Worm (Caenorhabditis elegans) whole organism, late embryonic: Measurements from ENCODE around the gene srlf-7.

Experiments used
- K09A11.1 ChIP-seq: sonication (generic microtip); optimal IDR thresholded peaks from 2 replicates; lab custom pipeline; 2017; ENCODE audit warnings: antibody characterized with exemption, mild to moderate bottlenecking, missing genetic modification characterization, missing compliant biosample characterization; ENCODE audit not compliant: insufficient read depth
- Y22D7AL.16 ChIP-seq: sonication (generic microtip); optimal IDR thresholded peaks from 2 replicates; lab custom pipeline; 2016; ENCODE audit warnings: missing genetic modification characterization, missing compliant biosample characterization
- ama-1 ChIP-seq: fragments of 150-350 bp; optimal IDR thresholded peaks from 2 replicates; lab custom pipeline; 2014
- ceh-14 ChIP-seq: sonication (generic microtip); optimal IDR thresholded peaks from 2 replicates; lab custom pipeline; 2016; ENCODE audit warnings: missing genotype, missing genetic modification characterization, missing compliant biosample characterization
- ceh-19 ChIP-seq: fragments of 200-800 bp; sonication (Bioruptor generic); optimal IDR thresholded peaks from 2 replicates; lab custom pipeline; 2018; ENCODE audit warnings: mild to moderate bottlenecking, missing genetic modification characterization, missing compliant biosample characterization
- ceh-22 ChIP-seq: sonication (generic microtip); optimal IDR thresholded peaks from 2 replicates; lab custom pipeline; 2017; ENCODE audit warnings: missing biosample characterization, missing genetic modification characterization
- ceh-24 ChIP-seq: sonication (generic microtip); optimal IDR thresholded peaks from 2 replicates; lab custom pipeline; 2016; ENCODE audit warnings: mild to moderate bottlenecking, missing genetic modification characterization, missing compliant biosample characterization
- ceh-31 ChIP-seq: sonication (generic microtip); optimal IDR thresholded peaks from 2 replicates; lab custom pipeline; 2016; ENCODE audit warnings: missing genetic modification characterization, missing compliant biosample characterization
- ceh-34 ChIP-seq: sonication (generic microtip); optimal IDR thresholded peaks from 2 replicates; lab custom pipeline; 2016; ENCODE audit warnings: mild to moderate bottlenecking, missing genetic modification characterization, missing compliant biosample characterization
- ceh-45 ChIP-seq: fragments of 200-800 bp; sonication (Bioruptor generic); IDR thresholded peaks from 2 replicates; pipeline ENCODE4 v1.3.6; 2022; ENCODE audit warnings: missing genetic modification reagents, missing genetic modification characterization, missing compliant biosample characterization
- ceh-48 ChIP-seq: sonication (generic microtip); optimal IDR thresholded peaks from 2 replicates; lab custom pipeline; 2016; ENCODE audit warnings: missing genetic modification characterization, inconsistent platforms, missing compliant biosample characterization
- ceh-9 ChIP-seq: sonication (generic microtip); optimal IDR thresholded peaks from 2 replicates; lab custom pipeline; 2016; ENCODE audit warnings: mild to moderate bottlenecking, missing genetic modification characterization, inconsistent platforms, missing compliant biosample characterization
- che-1 ChIP-seq: sonication (generic microtip); optimal IDR thresholded peaks from 2 replicates; lab custom pipeline; 2016; ENCODE audit warnings: mild to moderate bottlenecking, missing genetic modification characterization, missing compliant biosample characterization
- dve-1 ChIP-seq: sonication (generic microtip); optimal IDR thresholded peaks from 2 replicates; lab custom pipeline; 2017; ENCODE audit warnings: antibody characterized with exemption, mild to moderate bottlenecking, missing genetic modification characterization, missing compliant biosample characterization
- ets-4 ChIP-seq: sonication (generic microtip); optimal IDR thresholded peaks from 2 replicates; lab custom pipeline; 2016; ENCODE audit warnings: missing genetic modification characterization, missing compliant biosample characterization
- eyg-1 ChIP-seq: sonication (generic microtip); optimal IDR thresholded peaks from 2 replicates; lab custom pipeline; 2016; ENCODE audit warnings: missing genotype, missing genetic modification characterization, missing compliant biosample characterization
- fkh-10 ChIP-seq: fragments of 150-350 bp; optimal IDR thresholded peaks from 2 replicates; lab custom pipeline; 2014; ENCODE audit warnings: missing biosample characterization, missing genetic modification reagents, missing genetic modification characterization
- fkh-6 ChIP-seq: sonication (generic microtip); optimal IDR thresholded peaks from 2 replicates; lab custom pipeline; 2016; ENCODE audit warnings: missing genetic modification characterization, missing compliant biosample characterization
- gmeb-2 ChIP-seq: sonication (generic microtip); optimal IDR thresholded peaks from 2 replicates; lab custom pipeline; 2016; ENCODE audit warnings: missing genetic modification characterization, inconsistent platforms, missing compliant biosample characterization
- hlh-13 ChIP-seq: fragments of 200-800 bp; sonication (Bioruptor generic); optimal IDR thresholded peaks from 2 replicates; lab custom pipeline; 2018; ENCODE audit warnings: mild to moderate bottlenecking, missing genetic modification characterization, missing compliant biosample characterization
- hlh-30 ChIP-seq: sonication (generic microtip); optimal IDR thresholded peaks from 2 replicates; lab custom pipeline; 2017; ENCODE audit warnings: antibody characterized with exemption, missing genetic modification characterization, missing compliant biosample characterization; ENCODE audit not compliant: insufficient read depth
- hlh-6 ChIP-seq: sonication (generic microtip); optimal IDR thresholded peaks from 2 replicates; lab custom pipeline; 2016; ENCODE audit warnings: missing genotype, missing genetic modification characterization, missing compliant biosample characterization
- lim-6 ChIP-seq: sonication (generic microtip); optimal IDR thresholded peaks from 2 replicates; lab custom pipeline; 2016; ENCODE audit warnings: missing genetic modification characterization, missing compliant biosample characterization
- mec-3 ChIP-seq: sonication (generic microtip); optimal IDR thresholded peaks from 2 replicates; lab custom pipeline; 2016; ENCODE audit warnings: borderline replicate concordance, missing genetic modification characterization, missing compliant biosample characterization
- nfya-1 ChIP-seq: sonication (generic microtip); optimal IDR thresholded peaks from 2 replicates; lab custom pipeline; 2017; ENCODE audit warnings: missing genetic modification characterization, mild to moderate bottlenecking, missing compliant biosample characterization, antibody characterized with exemption, moderate library complexity
- nhr-11 ChIP-seq: fragments of 150-350 bp; optimal IDR thresholded peaks from 2 replicates; lab custom pipeline; 2014; ENCODE audit warnings: missing biosample characterization, missing genetic modification characterization
- odd-2 ChIP-seq: sonication (generic microtip); optimal IDR thresholded peaks from 2 replicates; lab custom pipeline; 2017; ENCODE audit warnings: antibody characterized with exemption, mild to moderate bottlenecking, missing genetic modification characterization, missing compliant biosample characterization
- pat-9 ChIP-seq: fragments of 200-800 bp; sonication (Bioruptor generic); optimal IDR thresholded peaks from 2 replicates; lab custom pipeline; 2018; ENCODE audit warnings: mild to moderate bottlenecking, missing genetic modification characterization, moderate library complexity, missing compliant biosample characterization
- pqm-1 ChIP-seq: sonication (generic microtip); optimal IDR thresholded peaks from 2 replicates; lab custom pipeline; 2016; ENCODE audit warnings: missing genetic modification characterization, missing compliant biosample characterization
- ref-2 ChIP-seq: sonication (generic microtip); optimal IDR thresholded peaks from 2 replicates; lab custom pipeline; 2016; ENCODE audit warnings: missing genetic modification characterization, missing compliant biosample characterization
- sdc-2 ChIP-seq: sonication (generic microtip); optimal IDR thresholded peaks from 2 replicates; lab custom pipeline; 2016; ENCODE audit warnings: missing genotype, missing genetic modification characterization, missing compliant biosample characterization
- syd-9 ChIP-seq: sonication (generic microtip); optimal IDR thresholded peaks from 2 replicates; lab custom pipeline; 2016; ENCODE audit warnings: mild to moderate bottlenecking, missing genetic modification characterization, moderate library complexity, missing compliant biosample characterization
- tbx-2 ChIP-seq: sonication (generic microtip); optimal IDR thresholded peaks from 2 replicates; lab custom pipeline; 2016; ENCODE audit warnings: missing genetic modification characterization, missing compliant biosample characterization
- ttx-3 ChIP-seq: sonication (generic microtip); optimal IDR thresholded peaks from 2 replicates; lab custom pipeline; 2016; ENCODE audit warnings: missing genetic modification reagents, missing genetic modification characterization, missing compliant biosample characterization
- unc-3 ChIP-seq, 2 experiments: fragments of 200-800 bp in 1 of 2; sonication (Bioruptor generic) in 1 of 2; sonication (generic microtip) in 1 of 2; conservative IDR thresholded peaks in 1 of 2; optimal IDR thresholded peaks in 1 of 2; 2 replicates each; pipeline versions ENCODE4 v1.3.6 to Lab custom; 2016 to 2022; ENCODE audit warnings: missing compliant biosample characterization in 2 of 2, missing genetic modification characterization in 2 of 2, missing genetic modification reagents in 1 of 2
- unc-55 ChIP-seq: sonication (generic microtip); optimal IDR thresholded peaks from 2 replicates; lab custom pipeline; 2017; ENCODE audit warnings: missing biosample characterization, missing genetic modification reagents, missing genetic modification characterization
- unc-86 ChIP-seq: sonication (generic microtip); optimal IDR thresholded peaks from 2 replicates; lab custom pipeline; 2016; ENCODE audit warnings: missing genetic modification characterization, missing compliant biosample characterization

Gene srlf-7

DNA sequence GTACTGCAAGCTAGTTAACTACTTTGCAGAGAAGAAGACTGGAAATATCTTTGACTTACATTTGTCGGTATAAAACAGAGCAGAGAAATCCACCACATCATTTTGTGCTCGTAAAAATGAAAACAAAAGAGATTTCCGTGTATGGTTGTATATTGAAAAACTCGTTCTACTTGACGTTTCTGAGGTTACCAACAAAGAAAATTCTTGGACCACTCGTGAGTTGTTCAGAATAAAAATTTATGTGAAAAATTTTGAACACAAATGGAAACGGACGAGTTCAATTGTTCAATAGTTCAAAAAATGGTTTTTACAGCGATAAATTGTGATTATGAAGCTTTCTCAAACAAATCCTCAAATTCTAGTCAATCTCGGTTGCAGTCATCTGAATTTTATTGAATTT, 4.5 kb upstream of the srlf-7 start, which contains the start of gene clec-179:
TSS of gene clec-179 (minus strand) at position 101 of the 400 bp plus-strand sequence.
- no peak for TF ChIP-seq ceh-9 (tag; lab: Kevin White, UChicago)
- no peak for TF ChIP-seq che-1 (tag; lab: Kevin White, UChicago)
- TF ChIP-seq unc-3 (GFP tag; conservative IDR thresholded peaks at IDR 0.05; lab: Robert Waterston, UW): no peak
- TF ChIP-seq unc-3 (tag; optimal IDR thresholded peaks at IDR 0.05; lab: Kevin White, UChicago): no peak
- TF ChIP-seq Y22D7AL.16 (tag; lab: Kevin White, UChicago): no peak
- TF ChIP-seq ttx-3 (tag; lab: Kevin White, UChicago): no peak
- no peak for TF ChIP-seq ceh-34 (tag; lab: Kevin White, UChicago)
- TF ChIP-seq ets-4 (tag; lab: Kevin White, UChicago): no peak
- TF ChIP-seq ceh-19 (GFP tag; lab: Kevin White, UChicago): no peak
- TF ChIP-seq ceh-24 (tag; lab: Kevin White, UChicago): no peak
- no peak for TF ChIP-seq dve-1
- no peak for TF ChIP-seq mec-3 (tag; lab: Kevin White, UChicago)
- no peak for TF ChIP-seq tbx-2 (tag; lab: Kevin White, UChicago)
- TF ChIP-seq fkh-6: no peak
- TF ChIP-seq ceh-31 (tag; lab: Kevin White, UChicago): no peak
- no peak for TF ChIP-seq ref-2 (tag; lab: Kevin White, UChicago)
- no peak for TF ChIP-seq unc-86 (tag; lab: Kevin White, UChicago)
- no peak for TF ChIP-seq hlh-13 (GFP tag; lab: Kevin White, UChicago)
- no peak for TF ChIP-seq pqm-1 (tag; lab: Kevin White, UChicago)
- TF ChIP-seq ceh-48 (tag; lab: Kevin White, UChicago): no peak
- TF ChIP-seq syd-9 (tag; lab: Kevin White, UChicago): no peak

ce11 chrIV:7186756-7187155, 2.3 kb upstream of the srlf-7 start, which contains the start of gene str-249:
str-249 (minus strand) TSS chrIV:7186856.
- no peak for TF ChIP-seq lim-6 (tag; lab: Kevin White, UChicago)
- no peak for TF ChIP-seq ceh-48 (tag; lab: Kevin White, UChicago)
- no peak for TF ChIP-seq fkh-10
- TF ChIP-seq pat-9 (tag; lab: Kevin White, UChicago): no peak
- TF ChIP-seq hlh-6 (tag; lab: Kevin White, UChicago): no peak
- TF ChIP-seq K09A11.1 (tag; lab: Kevin White, UChicago): no peak
- no peak for TF ChIP-seq ceh-14 (tag; lab: Kevin White, UChicago)
- no peak for TF ChIP-seq nhr-11 (tag; lab: Kevin White, UChicago)
- no peak for TF ChIP-seq ceh-45 (GFP tag; lab: Robert Waterston, UW)
- TF ChIP-seq nfya-1: no peak
- TF ChIP-seq unc-55 (GFP tag; lab: Kevin White, UChicago): no peak
- no peak for TF ChIP-seq ama-1 (lab: Kevin White, UChicago)
- TF ChIP-seq ceh-22 (tag; lab: Kevin White, UChicago): no peak
- no peak for TF ChIP-seq sdc-2 (tag; lab: Kevin White, UChicago)
- no peak for TF ChIP-seq eyg-1
- TF ChIP-seq ceh-24 (tag; lab: Kevin White, UChicago): no peak

DNA sequence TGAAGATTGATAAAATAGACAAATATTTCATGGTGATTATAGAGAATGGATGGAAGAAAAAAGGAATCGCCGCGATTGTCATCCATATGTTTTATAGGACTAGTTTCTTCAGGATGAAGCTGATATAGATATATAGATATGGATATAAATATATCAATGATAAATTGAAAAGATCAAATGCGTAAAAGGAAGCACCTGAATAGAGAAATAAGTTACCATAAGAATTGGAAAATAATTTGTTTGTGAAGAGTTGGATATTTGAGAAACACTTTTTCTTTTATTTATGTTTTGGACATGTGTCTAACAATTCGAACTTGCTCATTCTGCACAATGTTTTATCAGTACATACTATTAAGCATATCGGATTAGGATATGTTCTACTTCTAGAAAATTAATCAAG, 1.1 kb upstream of the srlf-7 start, which contains the start of gene C42D4.13:
TSS of gene C42D4.13 (minus strand) at position 101 of the 400 bp plus-strand sequence.
- TF ChIP-seq hlh-30 (tag; lab: Kevin White, UChicago) (no peak), gmeb-2 (tag; lab: Kevin White, UChicago) (no peak), odd-2 (tag; lab: Kevin White, UChicago) (no peak), fkh-6 (no peak)
